Worm (Caenorhabditis elegans): Measurements from ENCODE around the gene srh-20.

Gene srh-20

DNA sequence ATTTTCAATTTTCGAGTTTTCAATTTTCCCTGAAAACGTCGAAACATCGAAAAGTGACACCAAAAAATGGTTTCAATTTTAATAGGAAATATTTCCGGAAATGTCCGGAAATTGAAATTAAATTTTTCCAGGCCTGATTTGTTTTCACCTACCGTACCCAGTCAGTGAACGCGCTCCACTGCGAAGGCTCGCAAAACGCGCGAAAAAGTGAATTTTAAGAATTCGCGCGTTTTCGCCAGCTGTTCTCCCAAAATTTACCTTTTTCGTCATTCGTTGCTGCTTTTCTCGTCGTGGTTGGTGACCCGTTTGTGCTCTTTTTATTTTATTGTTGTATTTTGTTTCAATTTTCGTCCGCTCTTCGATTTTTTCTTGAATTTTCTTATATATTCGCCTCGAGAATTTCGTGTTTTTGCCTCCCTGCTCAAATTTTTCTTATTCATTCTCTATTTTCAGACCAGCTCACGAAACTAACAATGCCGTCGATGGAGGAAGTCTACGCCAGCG is 34.7 kb upstream of the srh-20 start, which contains the start of gene T19H12.2 (continued):
- TF ChIP-seq ceh-40 (GFP tag; IDR thresholded peaks at IDR 0.05) (no peak), C17E4.6 (GFP tag; IDR thresholded peaks at IDR 0.05) (peak; percentile 91), Y67H2A.10 (GFP tag; conservative IDR thresholded peaks at IDR 0.05) (peak; percentile 50; the same call in 1 of the 2 replicates), dox-1 (GFP tag; IDR thresholded peaks at IDR 0.05) (peak; percentile 95), ceh-91 (GFP tag; IDR thresholded peaks at IDR 0.05) (peak; percentile 99), ceh-79 (tag; optimal IDR thresholded peaks at IDR 0.05) (no peak), sptf-2 (GFP tag; optimal IDR thresholded peaks at IDR 0.05) (no peak), ztf-6 (GFP tag; IDR thresholded peaks at IDR 0.05) (no peak), nhr-80 (tag; optimal IDR thresholded peaks at IDR 0.05) (no peak), lin-35 (GFP tag; optimal IDR thresholded peaks at IDR 0.05) (peak in 2 of 3 experiments; percentile 58 to 93), F37B4.10 (GFP tag; IDR thresholded peaks at IDR 0.05) (no peak), ztf-3 (GFP tag; optimal IDR thresholded peaks at IDR 0.05) (no peak), fkh-3 (tag; optimal IDR thresholded peaks at IDR 0.05) (no peak), B0336.3 (GFP tag; IDR thresholded peaks at IDR 0.05) (peak; percentile 63; the same call in 1 of the 2 replicates), ceh-58 (GFP tag; IDR thresholded peaks at IDR 0.05) (no peak), efl-1 (GFP tag; optimal IDR thresholded peaks at IDR 0.05) (peak; percentile 99), F33H1.4 (GFP tag; IDR thresholded peaks at IDR 0.05) (peak; percentile 92), die-1 (tag; optimal IDR thresholded peaks at IDR 0.05) (no peak), C06A6.2 (GFP tag; conservative IDR thresholded peaks at IDR 0.05) (no peak), egrh-3 (GFP tag; IDR thresholded peaks at IDR 0.05) (no peak), hrde-1 (tag; optimal IDR thresholded peaks at IDR 0.05; ENCODE audit: borderline replicate concordance) (peak; percentile 41), F57C9.4 (tag; optimal IDR thresholded peaks at IDR 0.05) (no peak), nhr-120 (GFP tag; IDR thresholded peaks at IDR 0.05) (no peak), K12H6.12 (tag; optimal IDR thresholded peaks at IDR 0.05) (no peak), mcd-1 (GFP tag; IDR thresholded peaks at IDR 0.05) (peak; percentile 97), let-607 (tag; optimal IDR thresholded peaks at IDR 0.05) (no peak), Y56A3A.18 (GFP tag; IDR thresholded peaks at IDR 0.05) (no peak), attf-5 (GFP tag; optimal IDR thresholded peaks at IDR 0.05) (no peak), ZK185.1 (tag; optimal IDR thresholded peaks at IDR 0.05; ENCODE audit: poor library complexity, severe bottlenecking) (no peak), cebp-2 (GFP tag; IDR thresholded peaks at IDR 0.05) (no peak), rpc-1 (optimal IDR thresholded peaks at IDR 0.05) (no peak), rpc-1 (tag; optimal IDR thresholded peaks at IDR 0.05) (peak; percentile 1), athp-1 (tag; optimal IDR thresholded peaks at IDR 0.05) (peak; percentile 51), zim-3 (tag; optimal IDR thresholded peaks at IDR 0.05) (no peak)

DNA sequence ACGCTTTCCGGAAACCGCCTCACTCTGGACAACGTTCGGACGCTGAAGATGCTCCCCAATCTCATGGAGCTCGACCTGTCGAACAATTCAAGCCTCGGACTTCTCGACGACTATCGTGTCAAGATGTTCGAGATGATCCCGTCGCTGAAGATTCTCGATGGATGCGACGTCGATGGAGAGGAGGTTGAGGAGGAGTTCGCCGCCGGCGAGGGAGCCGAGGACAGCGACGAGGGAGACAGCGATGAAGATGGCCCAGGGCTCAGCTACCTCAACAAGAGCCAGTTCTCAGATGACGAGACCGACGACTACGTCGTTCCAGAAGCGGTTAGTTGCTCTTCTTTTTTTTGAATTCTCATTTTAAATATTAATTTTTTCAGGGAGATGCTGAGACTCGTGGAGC is 33.9 kb upstream of the srh-20 start:
- TF ChIP-seq chd-7 (tag; optimal IDR thresholded peaks at IDR 0.05), result no peak
- TF ChIP-seq madf-8 (GFP tag; conservative IDR thresholded peaks at IDR 0.05), result no peak
- no peak for TF ChIP-seq madf-6 (GFP tag; IDR thresholded peaks at IDR 0.05)
- peak; percentile 70; the same call in 1 of the 2 replicates for TF ChIP-seq egrh-3 (GFP tag; IDR thresholded peaks at IDR 0.05)
- TF ChIP-seq ceh-91 (GFP tag; IDR thresholded peaks at IDR 0.05), result no peak
- TF ChIP-seq F22D6.2 (tag; optimal IDR thresholded peaks at IDR 0.05), result no peak
- TF ChIP-seq zfh-2 (GFP tag; conservative IDR thresholded peaks at IDR 0.05), result peak; percentile 81
- no peak for TF ChIP-seq F39B2.1 (GFP tag; IDR thresholded peaks at IDR 0.05)
- no peak for TF ChIP-seq mcd-1 (GFP tag; IDR thresholded peaks at IDR 0.05)
- no peak for TF ChIP-seq nfya-1 (tag; optimal IDR thresholded peaks at IDR 0.05; ENCODE audit: borderline replicate concordance, insufficient read depth)

Data from whole organism, young adult.